Fruit fly (Drosophila melanogaster) whole organism, pupa: Measurements from ENCODE around the gene CG5968.
A peak's percentile ranks its signal among the peaks of the same experiment; 100 is the strongest.

Experiments
- CG10348 ChIP-seq: fragments of 200-800 bp; sonication (Bioruptor generic); IDR thresholded peaks from 2 replicates; pipeline ENCODE4 v1.3.6; 2022; ENCODE audit warnings: missing biosample characterization, missing genetic modification characterization
- CG12605 ChIP-seq: fragments of 200-800 bp; sonication (Bioruptor generic); IDR thresholded peaks from 2 replicates; pipeline ENCODE4 v1.3.6; 2022; ENCODE audit warnings: missing biosample characterization, missing genetic modification characterization
- CG13204 ChIP-seq: fragments of 200-800 bp; sonication (Bioruptor generic); optimal IDR thresholded peaks from 2 replicates; lab custom pipeline; 2018; ENCODE audit warnings: missing biosample characterization, mild to moderate bottlenecking, missing genetic modification characterization, moderate library complexity
- CG14655 ChIP-seq: fragments of 200-800 bp; sonication (Bioruptor generic); optimal IDR thresholded peaks from 3 replicates; lab custom pipeline; 2017; ENCODE audit warnings: mild to moderate bottlenecking, missing biosample characterization, missing genetic modification reagents, missing genetic modification characterization
- CG15710 ChIP-seq: fragments of 200-800 bp; sonication (Bioruptor generic); optimal IDR thresholded peaks from 2 replicates; lab custom pipeline; 2018; ENCODE audit warnings: missing biosample characterization, mild to moderate bottlenecking, missing genetic modification characterization, moderate library complexity
- CG17806 ChIP-seq: fragments of 200-800 bp; sonication (Bioruptor generic); optimal IDR thresholded peaks from 2 replicates; lab custom pipeline; 2018; ENCODE audit warnings: missing biosample characterization, mild to moderate bottlenecking, missing genetic modification characterization, moderate library complexity
- CG32121 ChIP-seq: fragments of 200-800 bp; sonication (Bioruptor generic); IDR thresholded peaks from 2 replicates; pipeline ENCODE4 v1.3.6; 2022; ENCODE audit warnings: missing biosample characterization, missing genetic modification characterization
- CG34367 ChIP-seq: fragments of 200-800 bp; sonication (Bioruptor generic); optimal IDR thresholded peaks from 2 replicates; lab custom pipeline; 2018; ENCODE audit warnings: missing biosample characterization, mild to moderate bottlenecking, missing genetic modification characterization
- CG4496 ChIP-seq: fragments of 200-800 bp; sonication (Bioruptor generic); IDR thresholded peaks from 3 replicates; pipeline ENCODE4 v1.3.6; 2022; ENCODE audit warnings: missing biosample characterization, missing genetic modification characterization
- CG8159 ChIP-seq: fragments of 200-800 bp; sonication (Bioruptor generic); optimal IDR thresholded peaks from 3 replicates; lab custom pipeline; 2018; ENCODE audit warnings: missing biosample characterization, mild to moderate bottlenecking, missing genetic modification characterization, moderate library complexity
- CG8301 ChIP-seq: fragments of 200-800 bp; sonication (Bioruptor generic); optimal IDR thresholded peaks from 2 replicates; lab custom pipeline; 2018; ENCODE audit warnings: missing biosample characterization, mild to moderate bottlenecking, missing genetic modification characterization
- CG9948 ChIP-seq: fragments of 200-800 bp; sonication (Bioruptor generic); optimal IDR thresholded peaks from 2 replicates; lab custom pipeline; 2018; ENCODE audit warnings: missing biosample characterization, mild to moderate bottlenecking, missing genetic modification characterization, moderate library complexity
- D1 ChIP-seq: fragments of 200-800 bp; sonication (Bioruptor generic); optimal IDR thresholded peaks from 2 replicates; lab custom pipeline; 2018; ENCODE audit warnings: missing biosample characterization, mild to moderate bottlenecking, missing genetic modification characterization, moderate library complexity
- EcR ChIP-seq: fragments of 200-800 bp; sonication (Bioruptor generic); optimal IDR thresholded peaks from 3 replicates; lab custom pipeline; 2019; ENCODE audit warnings: missing biosample characterization, missing genetic modification characterization, mild to moderate bottlenecking, moderate library complexity, missing genetic modification reagents
- Ets98B ChIP-seq: fragments of 200-800 bp; sonication (Bioruptor generic); IDR thresholded peaks from 2 replicates; pipeline ENCODE4 v1.3.6; 2022; ENCODE audit warnings: missing biosample characterization, missing genetic modification characterization
- Pif1A ChIP-seq: fragments of 200-800 bp; sonication (Bioruptor generic); optimal IDR thresholded peaks from 3 replicates; lab custom pipeline; 2016; ENCODE audit warnings: missing biosample characterization, missing genetic modification characterization
- Pif1B ChIP-seq: fragments of 200-800 bp; sonication (Bioruptor generic); optimal IDR thresholded peaks from 3 replicates; lab custom pipeline; 2016; ENCODE audit warnings: missing biosample characterization, missing genetic modification characterization
- Snoo ChIP-seq: fragments of 200-800 bp; sonication (Bioruptor generic); optimal IDR thresholded peaks from 3 replicates; lab custom pipeline; 2017; ENCODE audit warnings: missing biosample characterization, mild to moderate bottlenecking, missing genetic modification characterization, inconsistent platforms
- fd96Ca ChIP-seq: fragments of 200-800 bp; sonication (Bioruptor generic); IDR thresholded peaks from 3 replicates; pipeline ENCODE4 v1.3.6; 2022; ENCODE audit warnings: missing biosample characterization, missing genetic modification characterization
- gl ChIP-seq: fragments of 200-800 bp; sonication (Bioruptor generic); optimal IDR thresholded peaks from 2 replicates; lab custom pipeline; 2018; ENCODE audit warnings: missing biosample characterization, mild to moderate bottlenecking, missing genetic modification characterization
- rn ChIP-seq: fragments of 200-800 bp; sonication (Bioruptor generic); IDR thresholded peaks from 2 replicates; pipeline ENCODE4 v1.3.6; 2022; ENCODE audit warnings: missing biosample characterization, missing genetic modification characterization

CG5968 gene

dm6 chr2L:16525114-16525513, 24.6 kb downstream of the CG5968 start:
- TF ChIP-seq CG8159 (no peak), fd96Ca (GFP tag; lab: Robert Waterston, UW) (no peak), CG34367 (no peak), D1 (tag; lab: Kevin White, UChicago) (no peak), gl (tag; lab: Kevin White, UChicago) (no peak), CG9948 (tag; lab: Kevin White, UChicago) (no peak), CG4496 (peak; percentile 59; the same call in 2 of the 3 replicates), CG8301 (no peak), Ets98B (GFP tag; lab: Robert Waterston, UW) (no peak)
- TF ChIP-seq, all 21 proteins: peak for 1

dm6 chr2L:16523091-16523490, 26.7 kb downstream of the CG5968 start:
- TF ChIP-seq D1 (tag; lab: Kevin White, UChicago) (no peak), CG9948 (tag; lab: Kevin White, UChicago) (no peak), CG13204 (peak; percentile 43), CG34367 (no peak), CG8301 (peak; percentile 23), CG4496 (peak; percentile 81), CG14655 (GFP tag; lab: Kevin White, UChicago) (peak; percentile 68), Ets98B (GFP tag; lab: Robert Waterston, UW) (peak; percentile 78), Snoo (tag; lab: Kevin White, UChicago) (no peak), fd96Ca (GFP tag; lab: Robert Waterston, UW) (peak; percentile 85), gl (tag; lab: Kevin White, UChicago) (peak; percentile 57), Pif1B (GFP tag; lab: Kevin White, UChicago) (no peak), rn (GFP tag; lab: Robert Waterston, UW) (peak; percentile 42; the same call in 1 of the 2 replicates), Pif1A (GFP tag; lab: Kevin White, UChicago) (peak; percentile 38), CG8159 (no peak), CG32121 (GFP tag; lab: Robert Waterston, UW) (peak; percentile 67; the same call in 1 of the 2 replicates), CG15710 (tag; lab: Kevin White, UChicago) (peak; percentile 19), CG17806 (tag; lab: Kevin White, UChicago) (peak; percentile 3), EcR (GFP tag; lab: Kevin White, UChicago) (peak; percentile 49), CG12605 (GFP tag; lab: Robert Waterston, UW) (peak; percentile 61)

dm6 chr2L:16522286-16522646, 27.5 kb downstream of the CG5968 start:
- TF ChIP-seq rn (GFP tag; lab: Robert Waterston, UW): no peak
- peak; percentile 51; the same call in 2 of the 3 replicates for TF ChIP-seq CG4496
- TF ChIP-seq CG10348: no peak
- peak; percentile 52; the same call in 1 of the 3 replicates for TF ChIP-seq fd96Ca (GFP tag; lab: Robert Waterston, UW)
- TF ChIP-seq Ets98B (GFP tag; lab: Robert Waterston, UW): peak; percentile 19; the same call in 1 of the 2 replicates

- peak; percentile 68 for TF ChIP-seq CG34367
- TF ChIP-seq Pif1B (GFP tag; lab: Kevin White, UChicago): peak; percentile 37
- TF ChIP-seq CG8159: peak; percentile 27
- peak; percentile 93 for TF ChIP-seq EcR (GFP tag; lab: Kevin White, UChicago)
- peak; percentile 42 for TF ChIP-seq CG14655 (GFP tag; lab: Kevin White, UChicago)
- peak; percentile 33 for TF ChIP-seq D1 (tag; lab: Kevin White, UChicago)
- peak; percentile 8; the same call in 1 of the 2 replicates for TF ChIP-seq rn (GFP tag; lab: Robert Waterston, UW)
- TF ChIP-seq Pif1A (GFP tag; lab: Kevin White, UChicago): peak; percentile 76
- peak; percentile 5 for TF ChIP-seq CG17806 (tag; lab: Kevin White, UChicago)
- peak; percentile 78 for TF ChIP-seq CG32121 (GFP tag; lab: Robert Waterston, UW)
- TF ChIP-seq CG10348: 0 out of 2 replicates have a peak, but pooled peaks have one; percentile 26
- TF ChIP-seq CG12605 (GFP tag; lab: Robert Waterston, UW): peak; percentile 82
- TF ChIP-seq Snoo (tag; lab: Kevin White, UChicago): peak; percentile 56
- TF ChIP-seq CG4496: peak; percentile 84
- TF ChIP-seq gl (tag; lab: Kevin White, UChicago): peak; percentile 91
- TF ChIP-seq fd96Ca (GFP tag; lab: Robert Waterston, UW): peak; percentile 77; the same call in 2 of the 3 replicates
- TF ChIP-seq CG9948 (tag; lab: Kevin White, UChicago): no peak
- TF ChIP-seq CG8301: no peak
- TF ChIP-seq CG13204: peak; percentile 89
- peak; percentile 57 for TF ChIP-seq CG15710 (tag; lab: Kevin White, UChicago)
- peak; percentile 70 for TF ChIP-seq Ets98B (GFP tag; lab: Robert Waterston, UW)
Observed at dm6 chr2L:16521345-16522285, 28.1 kb downstream of the CG5968 start.

- TF ChIP-seq CG9948 (tag; lab: Kevin White, UChicago) (peak; percentile 21), CG32121 (GFP tag; lab: Robert Waterston, UW) (peak; percentile 17; the same call in 1 of the 2 replicates), CG12605 (GFP tag; lab: Robert Waterston, UW) (0 out of 2 replicates have a peak, but pooled peaks have one; percentile 16), CG4496 (peak; percentile 46; the same call in 2 of the 3 replicates), CG17806 (tag; lab: Kevin White, UChicago) (no peak), EcR (GFP tag; lab: Kevin White, UChicago) (no peak)
Observed at dm6 chr2L:16520475-16521344, 29.0 kb downstream of the CG5968 start.
